Worm (Caenorhabditis elegans) whole organism, L4 larva: ENCODE results near the gene srv-6.

ENCODE experiments used
- F44E2.7 ChIP-seq: fragments of 200-800 bp; sonication (Bioruptor generic); IDR thresholded peaks from 2 replicates; pipeline ENCODE4 v2.1.2; 2022; ENCODE audit warnings: missing genetic modification characterization, missing compliant biosample characterization
- ZK337.2 ChIP-seq: fragments of 200-800 bp; sonication (Bioruptor generic); IDR thresholded peaks from 2 replicates; pipeline ENCODE4 v1.3.6; 2022; ENCODE audit warnings: missing genetic modification reagents, missing genetic modification characterization, missing compliant biosample characterization
- ceh-20 ChIP-seq: fragments of 200-800 bp; sonication (Bioruptor generic); IDR thresholded peaks from 2 replicates; pipeline ENCODE4 v1.3.6; 2022; ENCODE audit warnings: missing genetic modification reagents, missing genetic modification characterization, missing compliant biosample characterization
- lin-15B ChIP-seq: fragments of 150-350 bp; sonication (generic microtip); optimal IDR thresholded peaks from 3 replicates; lab custom pipeline; 2014; ENCODE audit warnings: missing biosample characterization, missing genetic modification characterization
- nhr-41 ChIP-seq: fragments of 200-800 bp; sonication (Bioruptor generic); IDR thresholded peaks from 2 replicates; pipeline ENCODE4 v1.3.6; 2022; ENCODE audit warnings: missing genetic modification reagents, missing genetic modification characterization, missing compliant biosample characterization
- nhr-6 ChIP-seq: fragments of 150-350 bp; optimal IDR thresholded peaks from 2 replicates; lab custom pipeline; 2014; ENCODE audit warnings: missing biosample characterization, missing genetic modification characterization
- nhr-76 ChIP-seq: fragments of 150-350 bp; optimal IDR thresholded peaks from 2 replicates; lab custom pipeline; 2014; ENCODE audit warnings: missing biosample characterization, missing genetic modification characterization
- snpc-1.2 ChIP-seq: fragments of 200-800 bp; sonication (Bioruptor generic); IDR thresholded peaks from 2 replicates; pipeline ENCODE4 v1.3.6; 2022; ENCODE audit warnings: missing genetic modification reagents, missing genetic modification characterization, missing compliant biosample characterization
- spr-3 ChIP-seq: fragments of 200-800 bp; sonication (Bioruptor generic); optimal IDR thresholded peaks from 2 replicates; lab custom pipeline; 2018; ENCODE audit warnings: mild to moderate bottlenecking, missing genetic modification characterization, missing compliant biosample characterization
- zag-1 ChIP-seq: fragments of 150-350 bp; optimal IDR thresholded peaks from 2 replicates; lab custom pipeline; 2014; ENCODE audit warnings: missing biosample characterization, missing genetic modification characterization

DNA sequence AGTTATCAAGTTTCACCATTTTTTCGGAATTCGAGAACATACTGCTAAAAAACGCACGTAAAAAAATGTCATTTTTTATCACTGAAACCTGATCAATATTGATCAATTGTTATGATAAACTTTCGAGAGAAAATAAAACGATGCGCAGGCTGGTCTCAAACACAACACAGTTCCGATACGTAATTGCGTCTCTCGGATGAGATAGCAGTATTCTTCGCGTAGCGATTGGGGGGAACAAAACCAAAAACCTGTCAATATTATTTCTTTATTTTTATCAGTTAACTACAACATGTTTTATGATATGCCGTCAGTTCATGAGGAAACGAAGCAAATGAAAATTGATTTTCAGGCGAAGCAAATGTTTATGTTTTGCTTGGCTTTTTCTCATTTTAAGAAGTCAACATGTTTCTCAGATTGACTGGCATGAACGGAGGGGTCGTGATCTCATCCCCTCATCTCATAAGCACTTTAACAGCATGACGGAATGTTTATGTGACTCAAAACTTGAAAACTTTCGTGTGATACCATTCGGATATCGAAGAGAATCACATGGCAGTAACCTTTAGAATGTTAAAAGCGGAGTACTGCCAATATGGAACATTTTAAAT, 41.3 kb upstream of the srv-6 start:
- TF ChIP-seq nhr-6 (tag; lab: Kevin White, UChicago), result no peak
- no peak for TF ChIP-seq zag-1 (tag; lab: Kevin White, UChicago)
- TF ChIP-seq F44E2.7, result no peak
- TF ChIP-seq ceh-20 (GFP tag; lab: Robert Waterston, UW), result no peak
- no peak for TF ChIP-seq ZK337.2 (GFP tag; lab: Robert Waterston, UW)
- no peak for TF ChIP-seq spr-3 (GFP tag; lab: Kevin White, UChicago)
- TF ChIP-seq nhr-41 (GFP tag; lab: Robert Waterston, UW), result no peak
- no peak for TF ChIP-seq nhr-76
- TF ChIP-seq lin-15B (tag; lab: Kevin White, UChicago), result no peak
- TF ChIP-seq snpc-1.2, result no peak
